Worm (Caenorhabditis elegans): ENCODE measurements around the gene ZK757.1.

ZK757.1 gene

ce11 chrIII:9908769-9909168 is 37.8 kb upstream of the ZK757.1 start:
- TF ChIP-seq nhr-71 (tag; optimal IDR thresholded peaks at IDR 0.05) (peak; percentile 49), sox-4 (tag; optimal IDR thresholded peaks at IDR 0.05) (no peak), ama-1 (optimal IDR thresholded peaks at IDR 0.05) (no peak), lin-14 (GFP tag; optimal IDR thresholded peaks at IDR 0.05) (peak; percentile 60), C34B4.2 (tag; optimal IDR thresholded peaks at IDR 0.05) (no peak), dpl-1 (GFP tag; optimal IDR thresholded peaks at IDR 0.05) (peak in 1 of 3 experiments; percentile 16), ceh-90 (tag; optimal IDR thresholded peaks at IDR 0.05) (no peak), blmp-1 (tag; optimal IDR thresholded peaks at IDR 0.05) (peak; percentile 41), pax-3 (tag; optimal IDR thresholded peaks at IDR 0.05) (no peak), zip-4 (GFP tag; optimal IDR thresholded peaks at IDR 0.05) (no peak), lin-35 (GFP tag; optimal IDR thresholded peaks at IDR 0.05) (peak in 1 of 2 experiments; percentile 69), grh-1 (GFP tag; IDR thresholded peaks at IDR 0.05) (no peak), hpl-2 (GFP tag; optimal IDR thresholded peaks at IDR 0.05) (no peak), egl-27 (tag; optimal IDR thresholded peaks at IDR 0.05) (no peak), C04F5.9 (tag; optimal IDR thresholded peaks at IDR 0.05) (no peak), mep-1 (tag; optimal IDR thresholded peaks at IDR 0.05) (peak; percentile 27), sup-37 (GFP tag; optimal IDR thresholded peaks at IDR 0.05) (no peak), hlh-4 (tag; optimal IDR thresholded peaks at IDR 0.05) (no peak), elt-2 (tag; optimal IDR thresholded peaks at IDR 0.05) (no peak), isw-1 (GFP tag; IDR thresholded peaks at IDR 0.05) (no peak), tlp-1 (tag; optimal IDR thresholded peaks at IDR 0.05) (no peak), snu-23 (GFP tag; optimal IDR thresholded peaks at IDR 0.05) (peak; percentile 50), aly-2 (tag; optimal IDR thresholded peaks at IDR 0.05) (no peak), mef-2 (tag; optimal IDR thresholded peaks at IDR 0.05) (no peak), tbx-2 (tag; optimal IDR thresholded peaks at IDR 0.05) (peak; percentile 8), unc-62 (GFP tag; optimal IDR thresholded peaks at IDR 0.05) (no peak), lin-13 (GFP tag; optimal IDR thresholded peaks at IDR 0.05) (no peak), fkh-8 (tag; optimal IDR thresholded peaks at IDR 0.05) (no peak), zag-1 (tag; optimal IDR thresholded peaks at IDR 0.05) (no peak), fkh-4 (tag; optimal IDR thresholded peaks at IDR 0.05; ENCODE audit: borderline replicate concordance) (no peak), nhr-12 (tag; optimal IDR thresholded peaks at IDR 0.05) (no peak), elt-3 (tag; optimal IDR thresholded peaks at IDR 0.05) (peak in 1 of 6 experiments; percentile 36), nhr-77 (tag; optimal IDR thresholded peaks at IDR 0.05) (no peak), sptf-1 (tag; optimal IDR thresholded peaks at IDR 0.05) (no peak), efl-1 (optimal IDR thresholded peaks at IDR 0.05) (no peak), efl-1 (GFP tag; optimal IDR thresholded peaks at IDR 0.05 in 1 of 2) (no peak), nhr-237 (tag; optimal IDR thresholded peaks at IDR 0.05) (no peak), unc-98 (GFP tag; IDR thresholded peaks at IDR 0.05) (no peak), ztf-4 (tag; optimal IDR thresholded peaks at IDR 0.05) (no peak), aha-1 (tag; optimal IDR thresholded peaks at IDR 0.05) (no peak), lsy-2 (tag; optimal IDR thresholded peaks at IDR 0.05) (no peak), nhr-11 (tag; optimal IDR thresholded peaks at IDR 0.05) (no peak), F16B12.6 (tag; optimal IDR thresholded peaks at IDR 0.05) (no peak), lin-39 (tag; optimal IDR thresholded peaks at IDR 0.05) (no peak), unc-130 (tag; optimal IDR thresholded peaks at IDR 0.05) (no peak), mdl-1 (tag; optimal IDR thresholded peaks at IDR 0.05) (no peak), Y116A8C.19 (tag; optimal IDR thresholded peaks at IDR 0.05; ENCODE audit: borderline replicate concordance) (no peak), nhr-84 (tag; optimal IDR thresholded peaks at IDR 0.05) (no peak), ces-1 (GFP tag; optimal IDR thresholded peaks at IDR 0.05) (no peak), pag-3 (tag; optimal IDR thresholded peaks at IDR 0.05; ENCODE audit: borderline replicate concordance, insufficient read depth) (no peak), ztf-11 (tag; optimal IDR thresholded peaks at IDR 0.05) (no peak), unc-86 (tag; optimal IDR thresholded peaks at IDR 0.05) (no peak), C16A3.4 (tag; optimal IDR thresholded peaks at IDR 0.05) (no peak), nhr-90 (tag; optimal IDR thresholded peaks at IDR 0.05; ENCODE audit: poor library complexity) (peak; percentile 25), skn-1 (tag; optimal IDR thresholded peaks at IDR 0.05) (peak; percentile 4)
